Worm (Caenorhabditis elegans): ENCODE results near the gene sra-38.
A peak's percentile ranks its signal among the peaks of the same experiment; 100 is the strongest.

sra-38 gene

DNA sequence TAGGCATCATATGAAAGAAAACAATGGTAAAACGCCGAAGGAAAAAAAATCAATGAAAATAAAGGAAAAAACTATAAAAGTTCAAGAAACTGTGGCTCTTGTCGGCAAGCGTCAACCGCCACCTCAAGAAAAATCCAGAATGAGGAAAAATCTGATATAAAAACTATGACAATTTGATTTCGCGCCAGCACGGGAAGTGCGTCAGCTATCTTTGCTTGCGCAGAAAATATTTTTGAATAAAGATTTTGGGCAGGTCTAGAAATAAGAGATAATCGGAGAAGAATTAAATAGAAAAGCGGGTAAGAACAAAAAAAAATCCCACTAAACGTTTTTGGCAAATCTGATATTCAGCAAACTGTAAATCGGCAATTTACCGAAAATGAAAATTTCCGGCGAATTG lies 18.2 kb upstream of the sra-38 start:
- TF ChIP-seq cog-1 (tag; optimal IDR thresholded peaks at IDR 0.05) (no peak), ztf-23 (GFP tag; IDR thresholded peaks at IDR 0.05) (no peak), ref-1 (GFP tag; conservative IDR thresholded peaks at IDR 0.05) (no peak), ztf-29 (GFP tag; IDR thresholded peaks at IDR 0.05) (no peak), tab-1 (GFP tag; IDR thresholded peaks at IDR 0.05) (no peak), flt-1 (GFP tag; IDR thresholded peaks at IDR 0.05) (no peak), med-1 (GFP tag; optimal IDR thresholded peaks at IDR 0.05; ENCODE audit: insufficient read depth) (no peak), klf-2 (GFP tag; conservative IDR thresholded peaks at IDR 0.05) (no peak), T22C8.4 (GFP tag; IDR thresholded peaks at IDR 0.05) (no peak)

DNA sequence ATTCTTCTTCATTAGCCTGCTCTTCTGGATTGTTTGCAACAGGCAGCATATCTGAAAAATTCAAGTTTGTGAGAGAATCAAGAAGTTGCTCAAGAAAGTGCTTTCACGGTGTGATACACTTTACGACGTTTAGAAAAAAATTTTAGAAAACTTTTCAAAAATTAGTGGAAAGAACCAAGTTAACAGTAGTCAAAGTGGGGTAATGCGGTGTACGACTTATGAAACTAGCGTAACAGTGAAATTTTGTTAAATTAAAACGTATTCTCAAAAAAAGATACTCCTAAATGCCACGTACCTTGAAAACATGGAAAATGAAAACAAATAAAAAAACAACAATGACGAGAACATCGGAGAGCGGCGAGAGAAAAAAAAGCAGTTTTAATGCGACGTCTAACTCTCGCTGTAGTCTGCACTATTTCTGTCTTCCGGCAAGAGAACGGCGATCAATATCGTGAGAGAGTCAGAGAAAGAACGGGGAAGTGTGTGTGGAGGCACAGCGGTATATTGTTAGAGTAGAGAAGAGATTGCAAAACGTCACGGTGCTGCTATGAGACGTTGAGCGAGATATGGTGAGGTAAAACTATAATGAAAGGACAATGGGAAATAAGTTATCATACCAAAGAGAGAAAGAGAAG lies 17.3 kb upstream of the sra-38 start, which contains the start of gene ekl-5:
TSS of gene ekl-5 (minus strand) at position 51 of the 635 bp plus-strand sequence.
- no peak for TF ChIP-seq med-1 (GFP tag; optimal IDR thresholded peaks at IDR 0.05; ENCODE audit: insufficient read depth)
- no peak for TF ChIP-seq flt-1 (GFP tag; IDR thresholded peaks at IDR 0.05)
- peak; percentile 34 for TF ChIP-seq cog-1 (tag; optimal IDR thresholded peaks at IDR 0.05)
- TF ChIP-seq ztf-29 (GFP tag; IDR thresholded peaks at IDR 0.05): no peak
- TF ChIP-seq ref-1 (GFP tag; conservative IDR thresholded peaks at IDR 0.05): no peak
- peak; percentile 82 for TF ChIP-seq T22C8.4 (GFP tag; IDR thresholded peaks at IDR 0.05)
- no peak for TF ChIP-seq klf-2 (GFP tag; conservative IDR thresholded peaks at IDR 0.05)

DNA sequence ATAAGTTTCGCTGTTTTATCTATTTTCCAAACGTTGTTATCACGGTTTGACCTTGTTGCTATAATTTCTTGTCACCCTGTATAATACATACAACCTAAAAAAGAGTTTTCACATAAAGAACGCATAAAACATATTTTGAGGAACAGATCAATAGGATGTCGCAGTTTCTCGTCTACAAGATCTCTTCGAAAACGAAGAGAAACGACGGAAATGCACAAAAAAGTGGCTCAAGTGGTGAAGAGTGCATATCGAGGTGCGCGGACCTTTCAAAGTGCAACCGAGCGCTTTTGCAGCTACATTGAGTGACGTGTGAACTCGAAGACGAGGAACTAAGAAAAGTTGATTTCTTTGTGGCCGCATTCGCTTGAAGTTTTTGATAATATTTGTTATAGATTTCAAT lies 14.3 kb upstream of the sra-38 start, which contains the start of gene Y26E6A.2:
TSS of gene Y26E6A.2 (minus strand) at position 101 of the 400 bp plus-strand sequence.
- TF ChIP-seq tab-1 (GFP tag; IDR thresholded peaks at IDR 0.05): no peak
- TF ChIP-seq ztf-29 (GFP tag; IDR thresholded peaks at IDR 0.05): no peak
- no peak for TF ChIP-seq T22C8.4 (GFP tag; IDR thresholded peaks at IDR 0.05)
- no peak for TF ChIP-seq ref-1 (GFP tag; conservative IDR thresholded peaks at IDR 0.05)
- no peak for TF ChIP-seq med-1 (GFP tag; optimal IDR thresholded peaks at IDR 0.05; ENCODE audit: insufficient read depth)
- no peak for TF ChIP-seq ztf-23 (GFP tag; IDR thresholded peaks at IDR 0.05)
- TF ChIP-seq flt-1 (GFP tag; IDR thresholded peaks at IDR 0.05): no peak
- no peak for TF ChIP-seq cog-1 (tag; optimal IDR thresholded peaks at IDR 0.05)
- TF ChIP-seq klf-2 (GFP tag; conservative IDR thresholded peaks at IDR 0.05): no peak

DNA sequence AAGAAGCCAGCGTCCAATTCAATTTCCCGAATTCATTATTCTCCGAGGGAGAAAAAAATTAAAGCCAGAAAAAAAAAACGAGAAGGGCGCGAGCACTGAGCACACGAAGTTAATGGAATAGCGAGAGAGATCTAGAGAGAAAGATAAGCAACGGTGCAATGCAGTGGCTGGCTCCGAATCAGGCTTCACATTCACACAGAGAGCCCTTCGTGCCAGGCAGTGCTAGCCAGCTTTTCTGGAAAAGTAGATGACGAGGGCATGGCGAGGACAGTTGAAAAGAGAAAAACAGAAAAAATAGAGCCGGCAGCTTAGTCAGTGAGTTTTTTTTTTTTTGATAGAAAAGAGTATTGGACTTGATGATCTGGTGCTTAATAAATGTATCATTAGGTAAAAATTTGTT lies 13.7 kb upstream of the sra-38 start:
- TF ChIP-seq flt-1 (GFP tag; IDR thresholded peaks at IDR 0.05): no peak
- no peak for TF ChIP-seq ref-1 (GFP tag; conservative IDR thresholded peaks at IDR 0.05)
- no peak for TF ChIP-seq T22C8.4 (GFP tag; IDR thresholded peaks at IDR 0.05)
- no peak for TF ChIP-seq ztf-23 (GFP tag; IDR thresholded peaks at IDR 0.05)
- TF ChIP-seq med-1 (GFP tag; optimal IDR thresholded peaks at IDR 0.05; ENCODE audit: insufficient read depth): no peak
- no peak for TF ChIP-seq klf-2 (GFP tag; conservative IDR thresholded peaks at IDR 0.05)
- no peak for TF ChIP-seq ztf-29 (GFP tag; IDR thresholded peaks at IDR 0.05)
- no peak for TF ChIP-seq tab-1 (GFP tag; IDR thresholded peaks at IDR 0.05)
- TF ChIP-seq cog-1 (tag; optimal IDR thresholded peaks at IDR 0.05): no peak

DNA sequence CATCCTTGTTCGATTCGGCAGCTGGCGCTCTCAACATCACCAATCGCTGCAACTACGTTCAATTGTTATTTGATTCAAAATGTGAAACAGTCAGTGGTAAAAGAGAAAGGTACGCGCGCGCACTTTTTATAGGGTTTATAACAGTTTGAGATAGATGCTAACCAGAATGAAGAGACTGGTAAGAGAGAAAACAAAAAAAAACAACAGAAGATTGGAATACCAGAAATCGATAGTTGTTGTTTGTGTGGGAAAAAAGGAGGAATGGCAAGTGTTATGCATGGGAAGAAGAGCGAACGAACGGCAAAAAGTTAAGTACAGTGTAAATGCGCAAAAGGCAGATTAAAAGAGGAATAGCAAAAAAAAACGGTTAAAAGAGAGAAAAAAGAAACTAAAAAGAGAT lies 9.9 kb upstream of the sra-38 start, which contains the start of gene Y26E6A.3:
TSS of gene Y26E6A.3 (minus strand) at position 101 of the 400 bp plus-strand sequence.
- TF ChIP-seq med-1 (GFP tag; optimal IDR thresholded peaks at IDR 0.05; ENCODE audit: insufficient read depth): no peak
- no peak for TF ChIP-seq tab-1 (GFP tag; IDR thresholded peaks at IDR 0.05)
- no peak for TF ChIP-seq T22C8.4 (GFP tag; IDR thresholded peaks at IDR 0.05)
- TF ChIP-seq cog-1 (tag; optimal IDR thresholded peaks at IDR 0.05): no peak
- TF ChIP-seq flt-1 (GFP tag; IDR thresholded peaks at IDR 0.05): no peak
- no peak for TF ChIP-seq klf-2 (GFP tag; conservative IDR thresholded peaks at IDR 0.05)
- no peak for TF ChIP-seq ztf-23 (GFP tag; IDR thresholded peaks at IDR 0.05)

DNA sequence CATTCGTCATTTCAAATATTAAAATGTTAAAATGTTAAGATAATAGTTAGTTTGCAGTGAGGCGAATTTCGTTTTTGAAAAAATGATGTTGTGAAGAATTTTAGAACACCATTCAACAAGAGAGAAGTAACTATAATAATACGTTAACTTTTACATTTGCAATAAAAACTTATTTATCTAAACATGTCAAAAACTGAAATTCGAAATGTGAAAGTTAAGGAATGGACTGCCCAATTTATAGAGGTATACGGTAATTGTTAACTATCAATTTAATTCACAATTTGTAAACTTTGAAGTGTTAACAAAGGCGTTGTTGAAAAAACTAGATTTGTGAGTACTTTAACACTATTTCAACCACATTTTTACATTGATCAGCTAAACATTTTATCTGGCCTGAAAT lies 3.8 kb upstream of the sra-38 start:
- TF ChIP-seq ztf-29 (GFP tag; IDR thresholded peaks at IDR 0.05): no peak
- no peak for TF ChIP-seq ref-1 (GFP tag; conservative IDR thresholded peaks at IDR 0.05)
- TF ChIP-seq ztf-23 (GFP tag; IDR thresholded peaks at IDR 0.05): no peak
- TF ChIP-seq tab-1 (GFP tag; IDR thresholded peaks at IDR 0.05): no peak
- TF ChIP-seq flt-1 (GFP tag; IDR thresholded peaks at IDR 0.05): no peak
- no peak for TF ChIP-seq T22C8.4 (GFP tag; IDR thresholded peaks at IDR 0.05)
- TF ChIP-seq med-1 (GFP tag; optimal IDR thresholded peaks at IDR 0.05; ENCODE audit: insufficient read depth): no peak
- no peak for TF ChIP-seq cog-1 (tag; optimal IDR thresholded peaks at IDR 0.05)
- no peak for TF ChIP-seq klf-2 (GFP tag; conservative IDR thresholded peaks at IDR 0.05)

DNA sequence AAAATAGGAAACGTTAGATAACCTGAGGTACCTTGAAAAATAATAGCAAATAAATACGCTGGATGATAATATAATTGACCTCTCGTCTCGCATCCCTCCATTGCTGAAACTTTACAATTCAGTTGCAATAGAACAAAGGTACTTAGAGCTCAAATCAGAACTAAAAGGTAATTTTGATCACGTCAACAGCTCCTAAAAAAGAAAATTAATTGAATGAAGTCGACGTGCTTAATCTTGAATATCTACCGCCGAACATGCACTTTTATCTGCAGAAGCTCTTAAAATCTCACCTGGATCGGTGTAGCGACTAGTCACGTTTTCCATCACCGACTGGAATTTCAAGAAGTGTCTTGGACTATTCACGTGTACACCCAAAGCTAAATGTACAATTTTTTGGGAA lies 3.4 kb upstream of the sra-38 start, which contains the start of gene sra-39:
TSS of gene sra-39 (minus strand) at position 101 of the 400 bp plus-strand sequence.
- TF ChIP-seq flt-1 (GFP tag; IDR thresholded peaks at IDR 0.05) (no peak), tab-1 (GFP tag; IDR thresholded peaks at IDR 0.05) (no peak), ref-1 (GFP tag; conservative IDR thresholded peaks at IDR 0.05) (no peak), cog-1 (tag; optimal IDR thresholded peaks at IDR 0.05) (no peak), ztf-23 (GFP tag; IDR thresholded peaks at IDR 0.05) (no peak)

DNA sequence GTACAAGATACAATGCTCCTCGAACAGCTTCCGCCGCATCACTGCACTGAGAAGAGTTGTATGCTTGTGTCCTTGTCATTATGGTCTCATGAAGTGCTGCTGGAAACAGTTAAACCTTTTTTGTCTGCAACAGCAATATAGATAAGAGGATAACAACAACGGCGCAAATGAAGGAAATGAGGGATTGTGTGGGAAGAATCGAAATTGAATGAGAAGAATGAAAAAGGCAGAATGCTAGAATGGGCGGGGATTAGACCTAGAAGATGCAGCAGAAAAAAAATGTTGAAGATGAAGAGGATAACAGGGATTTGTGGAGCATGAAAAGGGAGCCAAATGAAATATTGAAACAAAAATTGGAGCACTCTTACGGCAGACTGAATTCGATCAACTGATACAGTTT lies 6.7 kb downstream of the sra-38 start, which contains the start of gene sra-37:
TSS of gene sra-37 (minus strand) at position 101 of the 400 bp plus-strand sequence.
- TF ChIP-seq T22C8.4 (GFP tag; IDR thresholded peaks at IDR 0.05): no peak
- TF ChIP-seq cog-1 (tag; optimal IDR thresholded peaks at IDR 0.05): no peak
- TF ChIP-seq ztf-23 (GFP tag; IDR thresholded peaks at IDR 0.05): no peak

DNA sequence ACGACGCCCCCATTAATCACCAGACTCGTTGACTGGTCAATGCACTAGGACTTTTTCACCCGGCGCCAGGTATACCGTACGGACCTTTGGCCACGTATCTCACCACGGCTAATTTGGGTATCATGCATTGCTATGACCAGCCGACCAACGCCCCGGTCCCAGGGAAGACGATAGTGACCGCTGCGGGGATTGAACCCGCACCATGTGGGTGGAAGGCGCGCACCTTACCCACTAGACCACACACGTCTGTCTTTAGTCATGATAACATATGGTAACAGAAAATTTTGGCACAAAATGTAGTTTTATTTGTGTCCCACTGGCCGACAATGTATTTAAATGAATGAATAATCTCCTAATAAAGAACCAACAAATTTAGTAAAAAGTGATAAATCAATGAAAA lies 13.8 kb downstream of the sra-38 start:
- TF ChIP-seq cog-1 (tag; optimal IDR thresholded peaks at IDR 0.05) (no peak), klf-2 (GFP tag; conservative IDR thresholded peaks at IDR 0.05) (no peak), T22C8.4 (GFP tag; IDR thresholded peaks at IDR 0.05) (no peak), ztf-23 (GFP tag; IDR thresholded peaks at IDR 0.05) (no peak), flt-1 (GFP tag; IDR thresholded peaks at IDR 0.05) (0 out of 2 replicates have a peak, but pooled peaks have one; percentile 33)

DNA sequence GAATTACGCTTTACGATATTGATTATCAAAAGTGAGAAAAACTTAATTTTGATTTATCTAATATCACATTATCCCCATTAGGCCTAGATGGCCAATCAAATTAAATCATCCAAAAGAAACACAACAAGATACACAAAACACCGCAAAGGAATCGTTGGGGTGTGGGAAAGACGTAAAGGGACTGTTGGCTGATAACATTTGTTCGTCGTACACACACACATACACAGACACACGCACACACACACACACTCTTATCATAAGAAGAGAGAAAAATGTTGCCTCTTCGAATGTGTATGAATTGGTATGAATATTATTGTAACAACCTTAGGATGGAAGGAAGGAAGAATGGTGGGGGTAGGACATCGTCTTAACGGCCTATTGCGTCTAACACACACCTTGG lies 14.8 kb downstream of the sra-38 start:
- TF ChIP-seq ztf-23 (GFP tag; IDR thresholded peaks at IDR 0.05) (no peak), cog-1 (tag; optimal IDR thresholded peaks at IDR 0.05) (no peak), ztf-29 (GFP tag; IDR thresholded peaks at IDR 0.05) (no peak), ref-1 (GFP tag; conservative IDR thresholded peaks at IDR 0.05) (no peak), klf-2 (GFP tag; conservative IDR thresholded peaks at IDR 0.05) (no peak), med-1 (GFP tag; optimal IDR thresholded peaks at IDR 0.05; ENCODE audit: insufficient read depth) (no peak), flt-1 (GFP tag; IDR thresholded peaks at IDR 0.05) (no peak), tab-1 (GFP tag; IDR thresholded peaks at IDR 0.05) (no peak), T22C8.4 (GFP tag; IDR thresholded peaks at IDR 0.05) (no peak)

All from whole organism, midembryonic.